Fruit fly (Drosophila melanogaster) Kc167 (cell line): ENCODE data around the gene CG14855.

Experiments
- Sin3A ChIP-seq: fragments of >200 bp; optimal IDR thresholded peaks from 2 replicates; lab custom pipeline; 2018; ENCODE audit warnings: missing external identifiers
- h ChIP-seq: fragments of >200 bp; optimal IDR thresholded peaks from 3 replicates; lab custom pipeline; 2018; ENCODE audit warnings: missing external identifiers
- insv ChIP-seq: fragments of >200 bp; optimal IDR thresholded peaks from 3 replicates; lab custom pipeline; 2018; ENCODE audit warnings: missing external identifiers
- psq ChIP-seq: fragments of >200 bp; optimal IDR thresholded peaks from 2 replicates; lab custom pipeline; 2017; ENCODE audit warnings: missing external identifiers

dm6 chr3R:14761060-14761459 lies 35.0 kb upstream of the CG14855 start:
- TF ChIP-seq h (lab: Kevin White, UChicago) (no peak), psq (no peak), insv (lab: Kevin White, UChicago) (no peak), Sin3A (no peak)
